Worm (Caenorhabditis elegans) whole organism, young adult: ENCODE data around the gene srg-38.

ENCODE experiments used
- C17E4.6 ChIP-seq: fragments of 200-800 bp; sonication (Bioruptor generic); IDR thresholded peaks from 2 replicates; pipeline ENCODE4 v1.3.6; 2022; ENCODE audit warnings: missing genetic modification reagents, missing genetic modification characterization, missing compliant biosample characterization
- repo-1 ChIP-seq: sonication (generic microtip); optimal IDR thresholded peaks from 2 replicates; lab custom pipeline; 2017; ENCODE audit warnings: mild to moderate bottlenecking, missing genetic modification characterization, missing compliant biosample characterization

DNA sequence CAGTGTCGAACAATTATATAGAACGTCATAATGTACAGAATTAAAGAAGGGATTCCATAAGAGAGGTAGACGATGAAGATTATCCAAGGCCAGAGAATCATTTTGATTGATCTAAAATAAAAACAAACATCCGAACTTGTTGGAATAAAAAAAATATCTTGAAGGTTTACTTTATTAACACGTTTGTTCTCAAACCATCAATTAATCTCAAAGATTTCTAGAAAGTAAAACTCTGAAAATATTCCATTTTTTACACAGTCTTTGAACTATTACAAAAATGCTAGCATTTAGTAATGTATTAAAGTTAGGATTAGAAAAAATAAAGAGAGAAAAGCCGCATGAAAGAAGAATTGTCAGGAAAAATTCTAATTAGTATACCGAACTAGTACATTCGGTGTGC is 9.0 kb upstream of the srg-38 start, which contains the start of gene srg-40:
- no peak for TF ChIP-seq C17E4.6 (GFP tag; lab: Robert Waterston, UW)
- TF ChIP-seq repo-1 (tag; lab: Kevin White, UChicago) = no peak
